Worm (Caenorhabditis elegans) whole organism, L4 larva: Measurements from ENCODE around the gene ugt-4.
A peak's percentile ranks its signal among the peaks of the same experiment; 100 is the strongest.

Source experiments
- F10B5.3 ChIP-seq: sonication (generic microtip); optimal IDR thresholded peaks from 2 replicates; lab custom pipeline; 2016; ENCODE audit warnings: mild to moderate bottlenecking, missing genetic modification characterization, missing compliant biosample characterization
- F49E8.2 ChIP-seq: sonication (generic microtip); optimal IDR thresholded peaks from 2 replicates; lab custom pipeline; 2016; ENCODE audit warnings: missing compliant biosample characterization, mild to moderate bottlenecking, missing genetic modification characterization, borderline replicate concordance
- R02D3.7 ChIP-seq: fragments of 150-350 bp; sonication (generic microtip); optimal IDR thresholded peaks from 3 replicates; lab custom pipeline; 2014; ENCODE audit warnings: missing biosample characterization, missing genetic modification characterization
- Y5F2A.4 ChIP-seq: fragments of 200-800 bp; sonication (Bioruptor generic); optimal IDR thresholded peaks from 2 replicates; lab custom pipeline; 2018; ENCODE audit warnings: mild to moderate bottlenecking, missing genetic modification characterization, missing compliant biosample characterization
- ZK337.2 ChIP-seq: fragments of 200-800 bp; sonication (Bioruptor generic); IDR thresholded peaks from 2 replicates; pipeline ENCODE4 v1.3.6; 2022; ENCODE audit warnings: missing genetic modification reagents, missing genetic modification characterization, missing compliant biosample characterization
- aha-1 ChIP-seq: fragments of 150-350 bp; peaks from one replicate; lab custom pipeline; 2014; ENCODE audit warnings: missing biosample characterization, missing genetic modification characterization
- aly-2 ChIP-seq: sonication (generic microtip); optimal IDR thresholded peaks from 2 replicates; lab custom pipeline; 2018; ENCODE audit warnings: missing biosample characterization, missing genetic modification characterization
- ama-1 ChIP-seq: fragments of 150-350 bp; optimal IDR thresholded peaks from 2 replicates; lab custom pipeline; 2014; ENCODE audit warnings: inconsistent platforms, mixed read lengths
- ceh-28 ChIP-seq: fragments of 150-350 bp; optimal IDR thresholded peaks from 2 replicates; lab custom pipeline; 2014; ENCODE audit warnings: missing biosample characterization, missing genetic modification reagents, missing genetic modification characterization
- ces-1 ChIP-seq: fragments of 150-350 bp; sonication (generic microtip); optimal IDR thresholded peaks from 4 replicates; lab custom pipeline; 2014; ENCODE audit warnings: missing biosample characterization, missing genetic modification reagents, missing genetic modification characterization
- daf-12 ChIP-seq: fragments of 150-350 bp; optimal IDR thresholded peaks from 2 replicates; lab custom pipeline; 2014; ENCODE audit warnings: missing biosample characterization, missing genetic modification reagents, missing genetic modification characterization
- dpl-1 ChIP-seq: fragments of 150-350 bp; optimal IDR thresholded peaks from 2 replicates; lab custom pipeline; 2014; ENCODE audit warnings: missing biosample characterization, missing genetic modification reagents, missing genetic modification characterization
- duxl-1 ChIP-seq: sonication (generic microtip); optimal IDR thresholded peaks from 2 replicates; lab custom pipeline; 2016; ENCODE audit warnings: mild to moderate bottlenecking, missing genetic modification characterization, moderate library complexity, missing compliant biosample characterization; ENCODE audit not compliant: poor library complexity
- dve-1 ChIP-seq: sonication (generic microtip); optimal IDR thresholded peaks from 2 replicates; lab custom pipeline; 2017; ENCODE audit warnings: antibody characterized with exemption, mild to moderate bottlenecking, missing genetic modification characterization, missing compliant biosample characterization; ENCODE audit not compliant: insufficient read depth
- fkh-10 ChIP-seq: fragments of 150-350 bp; optimal IDR thresholded peaks from 2 replicates; lab custom pipeline; 2014; ENCODE audit warnings: missing biosample characterization, missing genetic modification reagents, missing genetic modification characterization
- fos-1 ChIP-seq: fragments of 150-350 bp; optimal IDR thresholded peaks from 2 replicates; lab custom pipeline; 2014; ENCODE audit warnings: missing biosample characterization, missing genetic modification characterization
- hlh-11 ChIP-seq: fragments of 200-800 bp; sonication (Bioruptor generic); optimal IDR thresholded peaks from 2 replicates; lab custom pipeline; 2018; ENCODE audit warnings: mild to moderate bottlenecking, missing genetic modification characterization, missing compliant biosample characterization
- hlh-30 ChIP-seq: sonication (generic microtip); optimal IDR thresholded peaks from 2 replicates; lab custom pipeline; 2017; ENCODE audit warnings: antibody characterized with exemption, mild to moderate bottlenecking, missing genetic modification characterization, missing compliant biosample characterization; ENCODE audit not compliant: insufficient read depth
- hmg-1.1 ChIP-seq: fragments of 200-800 bp; sonication (Bioruptor generic); IDR thresholded peaks from 2 replicates; pipeline ENCODE4 v1.3.6; 2022; ENCODE audit warnings: missing genetic modification reagents, missing genetic modification characterization, missing compliant biosample characterization
- lin-1 ChIP-seq: fragments of 200-800 bp; sonication (Bioruptor generic); IDR thresholded peaks from 2 replicates; pipeline ENCODE4 v1.3.6; 2022; ENCODE audit warnings: missing genetic modification reagents, missing genetic modification characterization, missing compliant biosample characterization
- lin-39 ChIP-seq: fragments of 150-350 bp; optimal IDR thresholded peaks from 2 replicates; lab custom pipeline; 2014; ENCODE audit warnings: missing biosample characterization, missing genetic modification reagents, missing genetic modification characterization
- madf-9 ChIP-seq: fragments of 200-800 bp; sonication (Bioruptor generic); conservative IDR thresholded peaks from 2 replicates; pipeline ENCODE4 v1.3.6; 2022; ENCODE audit warnings: missing genetic modification reagents, missing genetic modification characterization, missing compliant biosample characterization
- mdl-1 ChIP-seq, 2 experiments: fragments of 150-350 bp in 1 of 2; sonication (generic microtip) in 1 of 2; optimal IDR thresholded peaks; 2 replicates each; lab custom pipeline; 2014 to 2017; ENCODE audit warnings: missing biosample characterization in 2 of 2, missing genetic modification characterization in 2 of 2
- nhr-10 ChIP-seq: fragments of 150-350 bp; optimal IDR thresholded peaks from 2 replicates; lab custom pipeline; 2014; ENCODE audit warnings: missing biosample characterization, missing genetic modification characterization
- nhr-11 ChIP-seq: fragments of 150-350 bp; optimal IDR thresholded peaks from 2 replicates; lab custom pipeline; 2014; ENCODE audit warnings: missing biosample characterization, missing genetic modification characterization
- nhr-237 ChIP-seq: sonication (generic microtip); optimal IDR thresholded peaks from 2 replicates; lab custom pipeline; 2017; ENCODE audit warnings: missing biosample characterization, missing genetic modification characterization
- nhr-48 ChIP-seq: sonication (generic microtip); optimal IDR thresholded peaks from 2 replicates; lab custom pipeline; 2016; ENCODE audit warnings: mild to moderate bottlenecking, missing genetic modification characterization, missing compliant biosample characterization
- nhr-6 ChIP-seq: fragments of 150-350 bp; optimal IDR thresholded peaks from 2 replicates; lab custom pipeline; 2014; ENCODE audit warnings: missing biosample characterization, missing genetic modification characterization
- rbr-2 ChIP-seq: sonication (generic microtip); optimal IDR thresholded peaks from 2 replicates; lab custom pipeline; 2016; ENCODE audit warnings: missing genotype, missing genetic modification characterization, missing compliant biosample characterization
- sdz-12 ChIP-seq: fragments of 200-800 bp; sonication (Bioruptor generic); optimal IDR thresholded peaks from 2 replicates; lab custom pipeline; 2018; ENCODE audit warnings: mild to moderate bottlenecking, missing genetic modification characterization, missing compliant biosample characterization
- snpc-4 ChIP-seq: fragments of 150-350 bp; optimal IDR thresholded peaks from 2 replicates; lab custom pipeline; 2014; ENCODE audit warnings: missing biosample characterization, missing genetic modification characterization
- unc-62 ChIP-seq, 3 experiments: fragments of 150-350 bp in 1 of 3; sonication (generic microtip); optimal IDR thresholded peaks in 2 of 3; peaks in 1 of 3; 1 replicate in 1 of 3; 2 replicates in 2 of 3; lab custom pipeline; 2014 to 2017; ENCODE audit warnings: missing biosample characterization in 3 of 3, missing genetic modification characterization in 3 of 3, missing genetic modification reagents in 3 of 3, missing genotype in 1 of 3
- zip-2 ChIP-seq: fragments of 150-350 bp; optimal IDR thresholded peaks from 2 replicates; lab custom pipeline; 2014; ENCODE audit warnings: missing biosample characterization, missing genetic modification characterization
- ztf-11 ChIP-seq: fragments of 150-350 bp; optimal IDR thresholded peaks from 2 replicates; lab custom pipeline; 2014; ENCODE audit warnings: missing biosample characterization, missing genetic modification characterization
- ztf-7 ChIP-seq: fragments of 150-350 bp; optimal IDR thresholded peaks from 2 replicates; lab custom pipeline; 2014; ENCODE audit warnings: missing biosample characterization, missing genetic modification characterization

The ugt-4 gene

DNA sequence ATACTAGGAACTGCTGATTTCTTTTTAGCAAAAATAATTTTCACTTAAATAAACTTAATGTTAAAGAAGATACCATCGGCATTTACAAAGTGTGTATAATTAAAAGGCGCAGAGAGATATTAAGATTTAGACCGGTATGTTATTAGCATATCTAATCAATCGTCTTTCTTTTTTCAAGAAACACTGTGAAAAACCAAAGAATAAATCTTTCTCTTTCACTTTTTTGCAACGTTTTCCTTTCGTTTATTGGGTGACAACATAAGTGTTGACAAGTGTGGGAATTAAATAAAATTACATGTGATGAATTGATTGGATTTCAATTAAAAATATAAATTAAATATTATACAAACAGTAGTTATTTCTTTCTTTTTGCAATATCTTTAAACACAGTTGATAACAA, 42.7 kb downstream of the ugt-4 start, which contains the start of gene C15C8.8:
Gene C15C8.8, minus strand, starts transcription at position 101 of the 400 bp plus-strand sequence.
- TF ChIP-seq ceh-28 (tag; lab: Kevin White, UChicago), result no peak
- TF ChIP-seq aly-2 (tag; lab: Kevin White, UChicago), result no peak
- TF ChIP-seq ama-1 (lab: Kevin White, UChicago), result no peak
- TF ChIP-seq Y5F2A.4 (GFP tag; lab: Kevin White, UChicago), result no peak
- no peak for TF ChIP-seq zip-2 (tag; lab: Kevin White, UChicago)
- no peak for TF ChIP-seq hlh-30 (tag; lab: Kevin White, UChicago)
- TF ChIP-seq lin-1, result no peak
- no peak for TF ChIP-seq nhr-10 (tag; lab: Kevin White, UChicago)
- no peak for TF ChIP-seq lin-39 (tag; lab: Kevin White, UChicago)
- TF ChIP-seq ztf-7 (tag; lab: Kevin White, UChicago), result no peak
- no peak for TF ChIP-seq dve-1 (tag; lab: Kevin White, UChicago)
- no peak for TF ChIP-seq nhr-11 (tag; lab: Kevin White, UChicago)
- TF ChIP-seq daf-12, result no peak

DNA sequence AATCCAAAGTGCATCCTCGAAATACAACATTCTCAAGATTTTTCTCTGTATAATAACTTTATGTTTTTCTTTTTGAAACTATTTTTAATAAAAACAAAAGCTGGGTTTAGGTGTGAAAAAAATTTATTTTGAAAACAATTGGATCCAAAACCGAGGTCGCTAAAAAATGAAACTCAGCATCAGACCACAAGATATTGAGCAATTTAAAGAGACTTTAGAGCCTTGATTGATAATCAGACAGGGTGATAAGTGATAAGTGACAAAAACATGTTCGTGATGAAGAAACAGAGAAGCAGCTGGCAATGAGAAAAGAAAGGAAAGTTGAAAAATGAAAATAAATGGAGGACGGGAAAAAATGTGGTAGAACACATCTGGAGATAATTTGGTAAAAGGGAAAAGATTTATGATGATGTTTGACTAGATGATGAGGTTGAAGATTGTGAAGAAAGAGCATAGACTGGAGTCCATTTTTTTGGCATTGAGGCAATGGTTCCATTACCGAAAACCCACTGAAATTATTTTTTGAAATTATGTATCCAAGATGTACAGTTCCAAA, 43.6 kb downstream of the ugt-4 start, which contains the start of gene C15C8.6:
Gene C15C8.6, minus strand, starts transcription at position 51 of the 556 bp plus-strand sequence.
- no peak for TF ChIP-seq nhr-48
- TF ChIP-seq unc-62 (GFP tag; optimal IDR thresholded peaks at IDR 0.05 in 1 of 2; lab: Kevin White, UChicago), result peak in 1 of 2 experiments; percentile 50
- no peak for TF ChIP-seq unc-62 (tag; optimal IDR thresholded peaks at IDR 0.05; lab: Kevin White, UChicago)

DNA sequence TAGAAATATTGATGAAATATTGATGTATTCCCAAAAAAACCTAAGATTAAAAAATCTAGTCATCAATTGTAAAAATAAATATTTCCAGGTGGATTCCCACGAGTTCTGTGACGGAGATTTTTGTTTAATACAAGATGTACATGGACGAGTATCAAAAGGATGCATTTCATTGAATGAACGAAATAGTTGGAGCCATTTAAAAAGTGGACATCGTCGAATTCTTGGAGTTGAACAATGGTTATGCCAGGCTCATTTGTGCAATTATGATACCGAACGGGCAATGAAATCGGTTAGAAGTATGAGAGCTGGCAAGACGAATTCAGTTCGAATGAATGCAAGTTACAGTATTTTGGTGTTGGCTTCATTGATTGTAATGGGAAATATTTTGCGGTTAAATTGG, 45.6 kb downstream of the ugt-4 start:
- TF ChIP-seq ceh-28 (tag; lab: Kevin White, UChicago) (no peak), unc-62 (GFP tag; optimal IDR thresholded peaks at IDR 0.05 in 1 of 2; lab: Kevin White, UChicago) (peak in 1 of 2 experiments; percentile 94), unc-62 (tag; optimal IDR thresholded peaks at IDR 0.05; lab: Kevin White, UChicago) (no peak)

DNA sequence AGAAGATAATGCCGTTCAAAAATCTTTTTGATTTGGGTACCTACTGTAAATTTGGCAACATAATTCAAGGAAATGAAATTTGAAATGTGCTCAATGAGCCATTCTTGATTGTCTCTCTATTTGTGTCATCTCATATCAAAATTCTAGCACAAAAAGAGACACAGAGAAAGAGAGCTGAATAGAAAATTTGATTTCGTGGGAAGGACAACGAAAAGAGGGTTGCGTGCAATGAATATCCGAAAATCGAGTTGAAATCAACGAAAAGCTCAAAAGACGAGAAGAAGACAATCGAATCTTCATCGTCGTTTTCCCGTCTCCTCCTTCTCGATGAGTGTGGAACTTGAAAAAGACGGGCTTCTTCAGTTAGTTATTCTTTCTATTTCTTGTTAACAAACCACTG, 47.3 kb downstream of the ugt-4 start, which contains the start of gene C15C8.5:
Gene C15C8.5, plus strand, starts transcription at position 152 of the 400 bp plus-strand sequence.
- TF ChIP-seq ztf-11 (tag; lab: Kevin White, UChicago) (no peak), mdl-1 (tag; optimal IDR thresholded peaks at IDR 0.05; lab: Kevin White, UChicago) (no peak), hlh-11 (tag; lab: Kevin White, UChicago) (no peak), dve-1 (tag; lab: Kevin White, UChicago) (no peak), snpc-4 (tag; lab: Kevin White, UChicago) (no peak), fkh-10 (peak; percentile 97), aha-1 (no peak), nhr-48 (no peak), madf-9 (GFP tag; lab: Robert Waterston, UW) (no peak), ZK337.2 (GFP tag; lab: Robert Waterston, UW) (no peak), ces-1 (peak; percentile 91), unc-62 (GFP tag; optimal IDR thresholded peaks at IDR 0.05 in 1 of 2; lab: Kevin White, UChicago) (no peak), unc-62 (tag; optimal IDR thresholded peaks at IDR 0.05; lab: Kevin White, UChicago) (no peak), lin-1 (no peak), R02D3.7 (tag; lab: Kevin White, UChicago) (no peak), nhr-11 (tag; lab: Kevin White, UChicago) (no peak), ama-1 (lab: Kevin White, UChicago) (no peak), nhr-237 (tag; lab: Kevin White, UChicago) (no peak)
- TF ChIP-seq, all 104 proteins: peak for 2

DNA sequence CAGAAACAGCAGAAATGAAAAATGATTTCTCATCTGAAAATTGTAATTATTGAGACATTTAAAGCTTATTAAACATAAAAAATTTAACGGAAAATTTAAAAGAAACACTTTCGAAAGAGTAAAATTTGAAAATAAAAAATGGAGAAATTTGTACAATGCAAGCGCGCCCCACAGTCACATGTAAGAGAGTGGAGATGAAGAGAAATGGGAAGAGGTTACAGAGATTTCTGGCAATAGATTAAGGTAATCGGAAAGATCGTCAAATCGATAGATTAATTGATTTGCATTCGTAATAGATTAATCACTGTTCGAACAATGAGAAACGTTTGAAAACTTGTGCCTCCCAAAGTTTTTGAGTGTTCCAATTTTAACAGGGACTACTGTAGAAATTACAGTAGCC, 47.7 kb downstream of the ugt-4 start, which contains the start of gene C15C8.4:
Gene C15C8.4, minus strand, starts transcription at position 33 of the 400 bp plus-strand sequence.
- TF ChIP-seq hmg-1.1 (GFP tag; lab: Robert Waterston, UW) (no peak), aly-2 (tag; lab: Kevin White, UChicago) (no peak), F10B5.3 (tag; lab: Kevin White, UChicago) (no peak), sdz-12 (no peak), dpl-1 (peak; percentile 17), nhr-6 (tag; lab: Kevin White, UChicago) (peak; percentile 54), duxl-1 (no peak), lin-39 (tag; lab: Kevin White, UChicago) (no peak), fos-1 (tag; lab: Kevin White, UChicago) (no peak), rbr-2 (tag; lab: Kevin White, UChicago) (no peak), F49E8.2 (no peak)
